Fruit fly (Drosophila melanogaster) whole organism, prepupa: ENCODE results near the gene CG17646.

Experiments
- CG31627 ChIP-seq: fragments of 200-800 bp; sonication (Bioruptor generic); optimal IDR thresholded peaks from 3 replicates; lab custom pipeline; 2016; ENCODE audit warnings: missing biosample characterization, missing genetic modification characterization
- CG6854 ChIP-seq: fragments of 200-800 bp; sonication (Bioruptor generic); optimal IDR thresholded peaks from 2 replicates; lab custom pipeline; 2017; ENCODE audit warnings: missing biosample characterization, mild to moderate bottlenecking, missing genetic modification characterization
- CG8319 ChIP-seq: fragments of 200-800 bp; sonication (Bioruptor generic); optimal IDR thresholded peaks from 3 replicates; lab custom pipeline; 2016; ENCODE audit warnings: missing biosample characterization, missing genetic modification characterization
- Eip75B ChIP-seq: fragments of 200-800 bp; sonication (Bioruptor generic); optimal IDR thresholded peaks from 3 replicates; lab custom pipeline; 2016; ENCODE audit warnings: missing biosample characterization, missing genetic modification characterization
- Sox102F ChIP-seq: fragments of 200-800 bp; sonication (Bioruptor generic); optimal IDR thresholded peaks from 2 replicates; lab custom pipeline; 2016; ENCODE audit warnings: missing biosample characterization, mild to moderate bottlenecking, missing genetic modification characterization
- Sox15 ChIP-seq: fragments of 200-800 bp; sonication (Bioruptor generic); optimal IDR thresholded peaks from 3 replicates; lab custom pipeline; 2016; ENCODE audit warnings: missing biosample characterization, missing genetic modification characterization

DNA sequence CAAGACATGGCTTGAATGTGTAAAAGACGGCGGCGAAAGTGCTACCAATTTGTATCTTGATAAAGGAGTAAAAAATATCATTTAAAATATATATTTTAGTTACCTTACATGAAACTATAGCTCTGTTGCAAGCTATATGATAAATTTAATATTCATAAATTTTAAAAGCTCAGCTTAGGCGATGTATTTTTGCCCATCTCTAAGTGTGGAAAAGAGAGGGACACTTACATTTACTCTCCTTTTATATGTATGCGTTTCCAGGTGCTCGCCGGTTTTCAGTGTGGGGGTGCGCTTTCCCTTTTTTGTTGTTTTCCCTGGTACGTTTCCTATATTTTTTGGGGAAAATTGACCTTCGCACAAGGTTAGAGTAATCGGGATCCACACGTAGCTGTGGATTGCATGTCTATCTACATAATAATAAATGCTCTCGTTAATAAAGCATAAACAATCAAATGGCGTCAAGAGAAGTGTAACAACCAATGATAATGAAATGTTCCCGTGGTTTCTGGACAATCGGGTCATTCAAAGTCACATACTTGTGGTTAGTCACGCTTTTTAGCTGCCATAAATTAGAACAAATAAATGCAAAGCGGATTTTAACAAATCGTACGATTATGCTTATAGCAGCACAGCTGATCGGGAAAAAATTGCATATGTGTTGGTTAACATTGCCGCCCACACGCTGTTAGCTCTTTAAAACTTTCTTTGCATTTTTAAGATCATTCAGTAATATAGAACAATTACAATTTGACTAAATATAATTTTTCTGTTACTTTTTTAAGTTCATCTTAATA lies 4.3 kb upstream of the CG17646 start:
- TF ChIP-seq CG8319 (GFP tag; lab: Kevin White, UChicago) (peak; percentile 94), Sox15 (GFP tag; lab: Kevin White, UChicago) (peak; percentile 95), CG6854 (GFP tag; lab: Kevin White, UChicago) (peak; percentile 98), CG31627 (GFP tag; lab: Kevin White, UChicago) (peak; percentile 93), Eip75B (peak; percentile 98), Sox102F (peak; percentile 98)
